Worm (Caenorhabditis elegans) whole organism, L4 larva: ENCODE results near the gene Y45F3A.4.

Experiments
- Y48G9A.11 ChIP-seq: fragments of 200-800 bp; sonication (Bioruptor generic); IDR thresholded peaks from 2 replicates; pipeline ENCODE4 v1.3.6; 2022; ENCODE audit warnings: missing genetic modification reagents, missing genetic modification characterization, missing compliant biosample characterization
- aha-1 ChIP-seq: fragments of 150-350 bp; peaks from one replicate; lab custom pipeline; 2014; ENCODE audit warnings: missing biosample characterization, missing genetic modification characterization
- dmd-6 ChIP-seq: fragments of 200-800 bp; sonication (Bioruptor generic); IDR thresholded peaks from 2 replicates; pipeline ENCODE4 v1.3.6; 2022; ENCODE audit warnings: missing genetic modification reagents, missing genetic modification characterization, missing compliant biosample characterization
- gei-8 ChIP-seq: fragments of 200-800 bp; sonication (Bioruptor generic); optimal IDR thresholded peaks from 2 replicates; lab custom pipeline; 2018; ENCODE audit warnings: mild to moderate bottlenecking, missing genetic modification characterization, missing compliant biosample characterization
- lim-7 ChIP-seq: fragments of 200-800 bp; sonication (Bioruptor generic); IDR thresholded peaks from 2 replicates; pipeline ENCODE4 v1.3.6; 2022; ENCODE audit warnings: missing genetic modification characterization, missing compliant biosample characterization
- lin-1 ChIP-seq: fragments of 200-800 bp; sonication (Bioruptor generic); IDR thresholded peaks from 2 replicates; pipeline ENCODE4 v1.3.6; 2022; ENCODE audit warnings: missing genetic modification reagents, missing genetic modification characterization, missing compliant biosample characterization
- mdl-1 ChIP-seq, 2 experiments: fragments of 150-350 bp in 1 of 2; sonication (generic microtip) in 1 of 2; optimal IDR thresholded peaks; 2 replicates each; lab custom pipeline; 2014 to 2017; ENCODE audit warnings: missing biosample characterization in 2 of 2, missing genetic modification characterization in 2 of 2
- nhr-11 ChIP-seq: fragments of 150-350 bp; optimal IDR thresholded peaks from 2 replicates; lab custom pipeline; 2014; ENCODE audit warnings: missing biosample characterization, missing genetic modification characterization
- snpc-1.2 ChIP-seq: fragments of 200-800 bp; sonication (Bioruptor generic); IDR thresholded peaks from 2 replicates; pipeline ENCODE4 v1.3.6; 2022; ENCODE audit warnings: missing genetic modification reagents, missing genetic modification characterization, missing compliant biosample characterization
- unc-62 ChIP-seq, 3 experiments: fragments of 150-350 bp in 1 of 3; sonication (generic microtip); optimal IDR thresholded peaks in 2 of 3; peaks in 1 of 3; 1 replicate in 1 of 3; 2 replicates in 2 of 3; lab custom pipeline; 2014 to 2017; ENCODE audit warnings: missing biosample characterization in 3 of 3, missing genetic modification characterization in 3 of 3, missing genetic modification reagents in 3 of 3, missing genotype in 1 of 3
- ztf-11 ChIP-seq: fragments of 150-350 bp; optimal IDR thresholded peaks from 2 replicates; lab custom pipeline; 2014; ENCODE audit warnings: missing biosample characterization, missing genetic modification characterization

DNA sequence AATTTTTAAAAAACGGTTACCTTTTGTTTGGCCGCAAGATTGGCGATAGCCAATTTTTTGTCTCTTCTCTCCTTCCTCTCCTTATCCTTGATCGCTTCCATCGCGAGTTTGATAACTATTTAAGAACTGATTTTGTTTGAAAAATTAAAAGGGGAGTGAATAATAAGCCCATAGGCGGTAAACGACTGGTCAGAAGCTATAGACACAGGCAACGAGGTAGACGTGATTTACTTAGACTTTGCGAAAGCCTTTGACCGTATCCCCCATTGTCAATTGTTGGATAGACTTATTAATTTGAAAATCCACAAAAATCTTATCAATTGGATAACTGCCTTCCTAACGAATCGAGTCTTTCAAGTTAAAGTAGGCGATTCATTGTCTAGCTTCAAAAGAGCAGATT, 11.0 kb upstream of the Y45F3A.4 start, which contains the start of gene Y45F3A.5:
- TF ChIP-seq ztf-11 (tag; lab: Kevin White, UChicago) = no peak
- TF ChIP-seq lim-7 (GFP tag; lab: Robert Waterston, UW) = no peak
- no peak for TF ChIP-seq snpc-1.2 (GFP tag; lab: Robert Waterston, UW)
- no peak for TF ChIP-seq Y48G9A.11 (GFP tag; lab: Robert Waterston, UW)
- TF ChIP-seq mdl-1 (tag; optimal IDR thresholded peaks at IDR 0.05; lab: Kevin White, UChicago) = no peak
- no peak for TF ChIP-seq unc-62 (GFP tag; optimal IDR thresholded peaks at IDR 0.05 in 1 of 2; lab: Kevin White, UChicago)
- no peak for TF ChIP-seq unc-62 (tag; optimal IDR thresholded peaks at IDR 0.05; lab: Kevin White, UChicago)
- no peak for TF ChIP-seq gei-8 (GFP tag; lab: Kevin White, UChicago)
- no peak for TF ChIP-seq aha-1 (tag; lab: Kevin White, UChicago)
- no peak for TF ChIP-seq lin-1 (GFP tag; lab: Robert Waterston, UW)
- no peak for TF ChIP-seq dmd-6 (GFP tag; lab: Robert Waterston, UW)
- TF ChIP-seq nhr-11 (tag; lab: Kevin White, UChicago) = no peak
